Worm (Caenorhabditis elegans) whole organism, L1 larva: ENCODE data around the gene srg-5.

ENCODE experiments used
- C04F5.9 ChIP-seq: sonication (generic microtip); optimal IDR thresholded peaks from 2 replicates; lab custom pipeline; 2016; ENCODE audit warnings: missing genetic modification characterization, missing compliant biosample characterization
- Y116A8C.19 ChIP-seq: sonication (generic microtip); optimal IDR thresholded peaks from 2 replicates; lab custom pipeline; 2016; ENCODE audit warnings: missing compliant biosample characterization, missing genetic modification characterization, borderline replicate concordance
- aly-2 ChIP-seq: fragments of 150-350 bp; optimal IDR thresholded peaks from 2 replicates; lab custom pipeline; 2014; ENCODE audit warnings: missing biosample characterization, missing genetic modification characterization
- blmp-1 ChIP-seq: fragments of 150-350 bp; optimal IDR thresholded peaks from 2 replicates; lab custom pipeline; 2014; ENCODE audit warnings: missing biosample characterization, missing genetic modification characterization
- ceh-63 ChIP-seq: fragments of 200-800 bp; sonication (Bioruptor generic); optimal IDR thresholded peaks from 2 replicates; lab custom pipeline; 2018; ENCODE audit warnings: mild to moderate bottlenecking, missing genetic modification characterization, missing compliant biosample characterization
- ceh-82 ChIP-seq, 3 experiments: fragments of 150-350 bp in 1 of 3; sonication (generic microtip) in 2 of 3; optimal IDR thresholded peaks; 2 replicates each; lab custom pipeline; 2014 to 2017; ENCODE audit warnings: missing biosample characterization in 3 of 3, missing genetic modification characterization in 3 of 3
- ceh-88 ChIP-seq: fragments of 200-800 bp; sonication (Bioruptor generic); IDR thresholded peaks from 2 replicates; pipeline ENCODE4 v1.3.6; 2022; ENCODE audit warnings: missing genetic modification characterization, missing compliant biosample characterization
- efl-1 ChIP-seq, 4 experiments: fragments of 150-350 bp; optimal IDR thresholded peaks in 3 of 4; peaks in 1 of 4; 1 replicate in 1 of 4; 2 replicates in 3 of 4; lab custom pipeline; 2014; ENCODE audit warnings: missing biosample characterization in 2 of 4, missing genetic modification characterization in 2 of 4, missing genetic modification reagents in 2 of 4
- elt-3 ChIP-seq, 6 experiments: fragments of 150-350 bp in 1 of 6; sonication (generic microtip); optimal IDR thresholded peaks; 2 replicates each; lab custom pipeline; 2017 to 2018; ENCODE audit warnings: missing biosample characterization in 6 of 6, missing genetic modification characterization in 6 of 6, inconsistent platforms in 1 of 6
- fkh-4 ChIP-seq: sonication (generic microtip); optimal IDR thresholded peaks from 2 replicates; lab custom pipeline; 2016; ENCODE audit warnings: missing compliant biosample characterization, missing genetic modification characterization, borderline replicate concordance
- fkh-8 ChIP-seq: sonication (generic microtip); optimal IDR thresholded peaks from 2 replicates; lab custom pipeline; 2016; ENCODE audit warnings: mild to moderate bottlenecking, missing genetic modification characterization, missing compliant biosample characterization
- hlh-17 ChIP-seq: fragments of 200-800 bp; sonication (Bioruptor generic); optimal IDR thresholded peaks from 2 replicates; lab custom pipeline; 2018; ENCODE audit warnings: missing genetic modification characterization, mild to moderate bottlenecking, missing compliant biosample characterization, moderate library complexity, borderline replicate concordance
- hlh-4 ChIP-seq: sonication (generic microtip); optimal IDR thresholded peaks from 2 replicates; lab custom pipeline; 2016; ENCODE audit warnings: mild to moderate bottlenecking, missing genetic modification characterization, missing compliant biosample characterization
- hpl-2 ChIP-seq: fragments of 150-350 bp; optimal IDR thresholded peaks from 2 replicates; lab custom pipeline; 2014; ENCODE audit warnings: missing biosample characterization, missing genetic modification reagents, missing genetic modification characterization
- lin-13 ChIP-seq: fragments of 150-350 bp; optimal IDR thresholded peaks from 2 replicates; lab custom pipeline; 2014; ENCODE audit warnings: missing biosample characterization, missing genetic modification reagents, missing genetic modification characterization
- lin-14 ChIP-seq: fragments of 200-800 bp; sonication (Bioruptor generic); optimal IDR thresholded peaks from 2 replicates; lab custom pipeline; 2018; ENCODE audit warnings: mild to moderate bottlenecking, missing genetic modification characterization, moderate library complexity, missing compliant biosample characterization
- lin-35 ChIP-seq, 2 experiments: fragments of 150-350 bp; optimal IDR thresholded peaks; 2 replicates each; lab custom pipeline; 2014; ENCODE audit warnings: missing biosample characterization in 2 of 2, missing genetic modification characterization in 2 of 2, missing genetic modification reagents in 2 of 2
- lir-3 ChIP-seq: sonication (generic microtip); optimal IDR thresholded peaks from 2 replicates; lab custom pipeline; 2016; ENCODE audit warnings: mild to moderate bottlenecking, missing genetic modification characterization, moderate library complexity, missing compliant biosample characterization; ENCODE audit not compliant: poor library complexity
- lsy-2 ChIP-seq, 2 experiments: fragments of 150-350 bp; optimal IDR thresholded peaks; 2 replicates each; lab custom pipeline; 2014; ENCODE audit warnings: missing biosample characterization in 2 of 2, missing genetic modification characterization in 2 of 2
- mdl-1 ChIP-seq, 2 experiments: fragments of 150-350 bp; optimal IDR thresholded peaks; 2 replicates each; lab custom pipeline; 2014 to 2017; ENCODE audit warnings: missing biosample characterization in 2 of 2, missing genetic modification characterization in 2 of 2, inconsistent platforms in 1 of 2
- mep-1 ChIP-seq: fragments of 150-350 bp; optimal IDR thresholded peaks from 2 replicates; lab custom pipeline; 2014; ENCODE audit warnings: missing biosample characterization, missing genetic modification characterization
- nhr-11 ChIP-seq: fragments of 150-350 bp; optimal IDR thresholded peaks from 2 replicates; lab custom pipeline; 2014; ENCODE audit warnings: missing biosample characterization, missing genetic modification characterization
- nhr-12 ChIP-seq: sonication (generic microtip); optimal IDR thresholded peaks from 2 replicates; lab custom pipeline; 2017; ENCODE audit warnings: missing biosample characterization, missing genetic modification characterization
- nhr-20 ChIP-seq: sonication (generic microtip); optimal IDR thresholded peaks from 2 replicates; lab custom pipeline; 2016; ENCODE audit warnings: mild to moderate bottlenecking, missing genetic modification characterization, missing compliant biosample characterization
- nhr-237 ChIP-seq: fragments of 150-350 bp; optimal IDR thresholded peaks from 2 replicates; lab custom pipeline; 2014; ENCODE audit warnings: missing biosample characterization, missing genetic modification characterization
- nhr-47 ChIP-seq: sonication (generic microtip); optimal IDR thresholded peaks from 2 replicates; lab custom pipeline; 2016; ENCODE audit warnings: mild to moderate bottlenecking, missing genetic modification characterization, moderate library complexity, missing compliant biosample characterization
- nhr-71 ChIP-seq: sonication (generic microtip); optimal IDR thresholded peaks from 2 replicates; lab custom pipeline; 2016; ENCODE audit warnings: mild to moderate bottlenecking, missing genetic modification characterization, moderate library complexity, missing compliant biosample characterization
- nhr-76 ChIP-seq: sonication (generic microtip); optimal IDR thresholded peaks from 2 replicates; lab custom pipeline; 2017; ENCODE audit warnings: missing biosample characterization, missing genetic modification characterization
- nhr-84 ChIP-seq: sonication (generic microtip); optimal IDR thresholded peaks from 2 replicates; lab custom pipeline; 2017; ENCODE audit warnings: missing biosample characterization, missing genetic modification characterization
- nhr-85 ChIP-seq: sonication (generic microtip); peaks from one replicate; lab custom pipeline; 2016; ENCODE audit warnings: missing genetic modification characterization, inconsistent platforms, missing compliant biosample characterization
- pax-3 ChIP-seq: fragments of 200-800 bp; sonication (Bioruptor generic); optimal IDR thresholded peaks from 2 replicates; lab custom pipeline; 2018; ENCODE audit warnings: mild to moderate bottlenecking, missing genetic modification characterization, moderate library complexity, missing compliant biosample characterization
- pqm-1 ChIP-seq: sonication (generic microtip); optimal IDR thresholded peaks from 3 replicates; lab custom pipeline; 2017; ENCODE audit warnings: missing biosample characterization, missing genetic modification characterization
- rnt-1 ChIP-seq: sonication (generic microtip); optimal IDR thresholded peaks from 2 replicates; lab custom pipeline; 2016; ENCODE audit warnings: mild to moderate bottlenecking, missing genetic modification characterization, moderate library complexity, missing compliant biosample characterization
- sox-4 ChIP-seq: sonication (generic microtip); optimal IDR thresholded peaks from 2 replicates; lab custom pipeline; 2016; ENCODE audit warnings: missing genetic modification characterization, missing compliant biosample characterization
- sptf-1 ChIP-seq: fragments of 150-350 bp; optimal IDR thresholded peaks from 2 replicates; lab custom pipeline; 2014; ENCODE audit warnings: missing biosample characterization, missing genetic modification characterization
- tlp-1 ChIP-seq: fragments of 150-350 bp; optimal IDR thresholded peaks from 2 replicates; lab custom pipeline; 2014; ENCODE audit warnings: missing biosample characterization, missing genetic modification characterization
- unc-130 ChIP-seq: fragments of 150-350 bp; optimal IDR thresholded peaks from 2 replicates; lab custom pipeline; 2017; ENCODE audit warnings: missing biosample characterization, missing genetic modification characterization, inconsistent platforms
- unc-30 ChIP-seq: sonication (generic microtip); optimal IDR thresholded peaks from 2 replicates; lab custom pipeline; 2017; ENCODE audit warnings: missing biosample characterization, missing genetic modification characterization
- unc-86 ChIP-seq: sonication (generic microtip); optimal IDR thresholded peaks from 2 replicates; lab custom pipeline; 2016; ENCODE audit warnings: missing genetic modification characterization, missing compliant biosample characterization
- zag-1 ChIP-seq: fragments of 150-350 bp; optimal IDR thresholded peaks from 2 replicates; lab custom pipeline; 2014; ENCODE audit warnings: missing biosample characterization, missing genetic modification characterization
- zip-4 ChIP-seq: fragments of 200-800 bp; sonication (Bioruptor generic); optimal IDR thresholded peaks from 2 replicates; lab custom pipeline; 2018; ENCODE audit warnings: mild to moderate bottlenecking, missing genetic modification characterization, moderate library complexity, missing compliant biosample characterization
- ztf-11 ChIP-seq, 2 experiments: sonication (generic microtip); optimal IDR thresholded peaks; 2 replicates each; lab custom pipeline; 2016 to 2017; ENCODE audit warnings: missing genetic modification characterization in 2 of 2, missing biosample characterization in 1 of 2, missing compliant biosample characterization in 1 of 2
- ztf-4 ChIP-seq: fragments of 150-350 bp; optimal IDR thresholded peaks from 2 replicates; lab custom pipeline; 2014; ENCODE audit warnings: missing biosample characterization, missing genetic modification characterization

srg-5 gene

ce11 chrIII:6231880-6232279 lies 32.5 kb downstream of the srg-5 start (continued):
- TF ChIP-seq elt-3 (tag; optimal IDR thresholded peaks at IDR 0.05; lab: Kevin White, UChicago): peak in 2 of 6 experiments; percentile 58 to 76
- TF ChIP-seq pqm-1 (tag; lab: Kevin White, UChicago): no peak
- TF ChIP-seq mep-1: peak; percentile 23
- TF ChIP-seq zip-4: no peak
- TF ChIP-seq lin-13: no peak

ce11 chrIII:6230870-6231269 lies 33.5 kb downstream of the srg-5 start, which contains the start of gene esyt-2:
Gene esyt-2 (minus strand): TSS chrIII:6230970.
- TF ChIP-seq hpl-2 (no peak), nhr-71 (tag; lab: Kevin White, UChicago) (peak; percentile 54), lin-14 (GFP tag; lab: Kevin White, UChicago) (peak; percentile 5), rnt-1 (tag; lab: Kevin White, UChicago) (peak; percentile 6)

- peak; percentile 5 for TF ChIP-seq unc-86 (tag; lab: Kevin White, UChicago)
- peak; percentile 30 for TF ChIP-seq lin-14 (GFP tag; lab: Kevin White, UChicago)
- peak; percentile 57 for TF ChIP-seq fkh-8 (tag; lab: Kevin White, UChicago)
- TF ChIP-seq unc-30 (tag; lab: Kevin White, UChicago): no peak
- TF ChIP-seq C04F5.9 (tag; lab: Kevin White, UChicago): no peak
Measured at ce11 chrIII:6221403-6221802, 42.9 kb downstream of the srg-5 start.

- no peak for TF ChIP-seq Y116A8C.19 (tag; lab: Kevin White, UChicago)
- TF ChIP-seq nhr-84: no peak
- peak; percentile 34 for TF ChIP-seq blmp-1 (tag; lab: Kevin White, UChicago)
Measured at ce11 chrIII:6216833-6217466, 47.4 kb downstream of the srg-5 start, which contains the start of gene hot-4. Gene hot-4 (plus strand): TSS chrIII:6217416.

DNA sequence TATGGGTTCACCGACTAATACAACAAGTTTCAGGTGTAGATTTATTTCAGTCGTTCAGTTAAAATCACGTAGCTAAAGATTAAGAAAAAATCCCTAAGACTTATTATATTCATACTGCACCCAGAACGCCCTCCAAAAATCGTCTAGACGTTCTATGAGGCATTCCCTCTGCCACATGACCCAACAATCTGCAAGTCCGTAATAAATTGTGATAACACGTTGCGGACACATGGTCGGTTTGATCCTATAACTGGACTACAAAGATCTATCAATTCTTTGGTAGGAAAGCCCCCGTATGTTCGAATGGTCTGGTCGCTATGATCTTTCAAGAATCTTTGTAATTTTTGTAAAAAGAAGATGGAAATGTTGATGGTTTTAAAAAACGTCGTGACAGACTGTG lies 48.4 kb downstream of the srg-5 start:
- TF ChIP-seq sptf-1 (tag; lab: Kevin White, UChicago): no peak
- no peak for TF ChIP-seq ztf-11 (tag; optimal IDR thresholded peaks at IDR 0.05; lab: Kevin White, UChicago)
- TF ChIP-seq hlh-4 (tag; lab: Kevin White, UChicago): no peak
- TF ChIP-seq pqm-1 (tag; lab: Kevin White, UChicago): no peak
- no peak for TF ChIP-seq zag-1 (tag; lab: Kevin White, UChicago)
- peak in 1 of 2 experiments; percentile 47 for TF ChIP-seq lin-35 (GFP tag; optimal IDR thresholded peaks at IDR 0.05; lab: Kevin White, UChicago)
- TF ChIP-seq nhr-20 (tag; lab: Kevin White, UChicago): peak; percentile 12
- TF ChIP-seq fkh-4 (tag; lab: Kevin White, UChicago): no peak
- peak; percentile 44 for TF ChIP-seq unc-130 (tag; lab: Kevin White, UChicago)
- TF ChIP-seq nhr-237: no peak
- no peak for TF ChIP-seq nhr-76 (tag; lab: Kevin White, UChicago)
- no peak for TF ChIP-seq unc-30 (tag; lab: Kevin White, UChicago)
- no peak for TF ChIP-seq hlh-17
- TF ChIP-seq aly-2 (tag; lab: Kevin White, UChicago): no peak
- no peak for TF ChIP-seq C04F5.9 (tag; lab: Kevin White, UChicago)
- no peak for TF ChIP-seq nhr-12 (tag; lab: Kevin White, UChicago)
- TF ChIP-seq mdl-1 (tag; optimal IDR thresholded peaks at IDR 0.05; lab: Kevin White, UChicago): peak in 1 of 2 experiments; percentile 59
- TF ChIP-seq ceh-88 (GFP tag; lab: Robert Waterston, UW): no peak
- peak; percentile 47 for TF ChIP-seq nhr-85
- no peak for TF ChIP-seq pax-3 (tag; lab: Kevin White, UChicago)
- no peak for TF ChIP-seq mep-1
- peak in 1 of 2 experiments; percentile 34 for TF ChIP-seq lsy-2 (tag; optimal IDR thresholded peaks at IDR 0.05; lab: Kevin White, UChicago)
- TF ChIP-seq ceh-63 (GFP tag; lab: Kevin White, UChicago): no peak
- no peak for TF ChIP-seq ceh-82 (tag; optimal IDR thresholded peaks at IDR 0.05; lab: Kevin White, UChicago)
- no peak for TF ChIP-seq tlp-1 (tag; lab: Kevin White, UChicago)
- TF ChIP-seq lir-3 (tag; lab: Kevin White, UChicago): no peak
- TF ChIP-seq efl-1 (optimal IDR thresholded peaks at IDR 0.05; lab: Kevin White, UChicago): no peak
- no peak for TF ChIP-seq efl-1 (GFP tag; optimal IDR thresholded peaks at IDR 0.05 in 1 of 2; lab: Kevin White, UChicago)
- no peak for TF ChIP-seq nhr-84
- no peak for TF ChIP-seq nhr-11 (tag; lab: Kevin White, UChicago)
- TF ChIP-seq unc-86 (tag; lab: Kevin White, UChicago): no peak
- TF ChIP-seq ztf-4 (tag; lab: Kevin White, UChicago): no peak
- no peak for TF ChIP-seq nhr-47 (tag; lab: Kevin White, UChicago)
- TF ChIP-seq sox-4: no peak
